Fruit fly (Drosophila melanogaster) Kc167 (cell line): Measurements from ENCODE around the gene Ibf1.

ENCODE experiments used
- Myc ChIP-seq: fragments of >200 bp; optimal IDR thresholded peaks from 2 replicates; lab custom pipeline; 2017; ENCODE audit warnings: missing external identifiers
- Sin3A ChIP-seq: fragments of >200 bp; optimal IDR thresholded peaks from 2 replicates; lab custom pipeline; 2018; ENCODE audit warnings: missing external identifiers
- h ChIP-seq: fragments of >200 bp; optimal IDR thresholded peaks from 3 replicates; lab custom pipeline; 2018; ENCODE audit warnings: missing external identifiers
- insv ChIP-seq: fragments of >200 bp; optimal IDR thresholded peaks from 3 replicates; lab custom pipeline; 2018; ENCODE audit warnings: missing external identifiers
- psq ChIP-seq: fragments of >200 bp; optimal IDR thresholded peaks from 2 replicates; lab custom pipeline; 2017; ENCODE audit warnings: missing external identifiers
- ttk ChIP-seq: sonication (Bioruptor generic); optimal IDR thresholded peaks from 2 replicates; lab custom pipeline; 2017; ENCODE audit warnings: missing external identifiers

Gene Ibf1

dm6 chr3R:9227944-9228343 is 30.8 kb upstream of the Ibf1 start:
- no peak for TF ChIP-seq insv
- no peak for TF ChIP-seq Myc (lab: Kevin White, UChicago)
- no peak for TF ChIP-seq h
- no peak for TF ChIP-seq psq (lab: Kevin White, UChicago)
- no peak for TF ChIP-seq ttk
- TF ChIP-seq Sin3A (lab: Kevin White, UChicago): no peak

- peak; percentile 36 for TF ChIP-seq psq (lab: Kevin White, UChicago)
- no peak for TF ChIP-seq h
Observed at dm6 chr3R:9229075-9229835, 29.5 kb upstream of the Ibf1 start.

DNA sequence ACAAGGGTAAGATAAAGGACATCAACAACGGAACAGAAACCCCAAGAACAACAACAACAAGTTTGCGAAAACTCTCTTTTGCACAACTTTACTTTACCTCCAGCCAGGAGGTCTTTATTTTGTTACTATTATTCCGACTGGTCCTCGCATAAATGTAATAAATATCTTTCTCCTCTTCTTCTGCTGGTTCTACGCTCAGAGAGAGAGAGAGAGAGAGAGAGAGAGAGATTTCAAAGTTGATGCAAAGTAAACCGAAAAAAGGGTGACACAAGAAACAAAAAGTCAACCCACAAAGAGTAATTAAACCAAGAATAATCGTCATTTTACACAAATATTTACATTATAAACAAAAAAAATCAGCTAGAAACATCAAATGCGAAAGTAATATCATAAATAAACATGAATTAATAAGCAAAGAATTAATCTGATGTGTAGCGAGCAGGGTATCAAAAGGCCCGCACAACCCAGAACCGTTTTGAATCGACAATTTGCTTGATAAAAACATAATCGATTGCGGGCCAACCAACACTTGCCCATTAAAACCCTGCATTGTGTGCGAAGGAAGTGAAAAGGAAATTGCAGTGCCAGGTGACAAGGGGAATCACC is 28.7 kb upstream of the Ibf1 start:
- no peak for TF ChIP-seq insv
- no peak for TF ChIP-seq psq (lab: Kevin White, UChicago)
- TF ChIP-seq Sin3A (lab: Kevin White, UChicago): no peak
- no peak for TF ChIP-seq ttk
- no peak for TF ChIP-seq Myc (lab: Kevin White, UChicago)
- TF ChIP-seq h: no peak

DNA sequence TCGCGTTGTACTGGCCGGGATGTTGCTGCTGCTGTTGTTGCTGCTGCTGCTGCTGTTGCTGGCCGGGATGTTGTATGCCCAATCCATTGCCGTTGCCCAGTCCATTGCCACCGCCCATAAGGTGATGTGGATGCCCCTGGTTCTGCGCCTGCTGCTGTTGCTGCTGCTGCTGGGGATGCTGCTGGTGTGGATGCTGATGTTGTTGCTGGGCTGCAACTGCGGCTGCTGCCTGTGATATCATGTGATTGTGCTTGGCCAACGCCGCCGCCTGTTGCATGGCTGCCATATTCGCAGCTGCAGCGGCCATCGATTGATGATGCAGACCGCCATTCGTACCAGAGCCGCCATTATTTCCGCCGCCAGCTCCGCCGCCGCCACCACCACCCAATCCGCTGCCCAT is 26.4 kb upstream of the Ibf1 start:
- no peak for TF ChIP-seq ttk
- no peak for TF ChIP-seq Sin3A (lab: Kevin White, UChicago)

DNA sequence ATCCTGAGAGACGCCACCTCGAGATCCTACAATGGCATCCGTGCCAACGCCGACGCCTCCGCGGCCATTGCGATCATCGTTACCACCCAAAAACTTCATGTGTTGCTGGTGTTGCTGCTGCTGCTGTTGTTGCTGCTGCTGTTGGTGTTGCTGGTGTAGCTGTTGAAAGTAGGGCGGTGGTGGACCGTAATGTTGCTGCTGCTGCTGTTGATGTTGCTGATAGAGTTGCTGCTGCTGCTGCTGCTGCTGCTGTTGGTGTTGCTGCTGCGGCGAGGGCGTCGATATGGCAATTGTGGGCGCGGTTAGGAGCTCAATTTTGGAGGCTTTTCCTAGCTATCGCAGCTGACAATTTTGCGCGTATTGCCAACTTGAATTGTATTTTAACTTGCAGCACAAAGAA is 25.0 kb upstream of the Ibf1 start:
- TF ChIP-seq Sin3A (lab: Kevin White, UChicago): no peak
- TF ChIP-seq Myc (lab: Kevin White, UChicago): no peak
- TF ChIP-seq h: no peak
- TF ChIP-seq insv: no peak
- no peak for TF ChIP-seq ttk
- TF ChIP-seq psq (lab: Kevin White, UChicago): no peak

DNA sequence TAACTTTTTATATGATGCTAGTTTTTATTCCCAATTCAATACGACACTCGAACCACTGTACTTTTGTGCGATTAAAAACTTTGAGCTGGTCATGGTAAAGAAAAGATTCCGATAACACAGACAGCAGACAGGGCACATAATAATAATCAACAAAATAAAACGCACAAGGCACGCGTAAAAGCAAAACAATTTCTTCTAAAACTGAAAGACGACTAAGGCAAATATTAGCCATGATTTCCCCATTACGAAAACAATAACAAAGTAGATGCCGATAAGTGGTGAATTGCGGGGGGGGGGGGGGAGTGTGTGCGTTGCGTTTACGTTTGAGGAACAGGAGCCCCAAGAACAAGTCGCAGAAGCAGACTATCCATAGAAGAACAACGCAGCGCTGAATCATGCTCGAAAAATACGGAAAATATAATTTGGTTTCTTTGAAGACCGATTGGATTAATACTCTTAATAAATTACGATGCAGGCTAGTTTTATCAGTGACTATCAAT is 24.0 kb upstream of the Ibf1 start:
- no peak for TF ChIP-seq Sin3A (lab: Kevin White, UChicago)
- no peak for TF ChIP-seq insv
- no peak for TF ChIP-seq psq (lab: Kevin White, UChicago)
- no peak for TF ChIP-seq Myc (lab: Kevin White, UChicago)
- TF ChIP-seq ttk: no peak
- TF ChIP-seq h: no peak

DNA sequence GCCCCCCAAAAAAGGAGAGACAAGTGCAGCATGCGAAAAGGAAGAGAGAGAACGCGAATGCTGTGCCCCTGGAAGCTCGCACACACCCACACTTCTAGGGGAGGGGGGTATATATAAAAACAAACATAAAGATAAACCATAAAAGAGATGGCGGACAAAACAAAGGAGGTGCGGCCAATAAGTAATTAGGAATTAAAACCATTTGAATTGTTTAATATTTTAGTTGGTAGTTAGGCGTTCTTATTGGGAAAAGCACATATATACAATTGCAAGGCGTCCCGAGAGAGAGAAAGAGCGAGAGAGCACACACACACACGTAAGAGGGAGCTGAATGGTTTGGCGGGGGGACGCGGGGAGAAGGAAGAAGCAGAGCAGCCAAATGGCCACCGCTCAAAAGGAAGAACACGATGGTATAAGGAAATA is 22.7 kb upstream of the Ibf1 start:
- TF ChIP-seq Myc (lab: Kevin White, UChicago): no peak
- TF ChIP-seq Sin3A (lab: Kevin White, UChicago): no peak
- TF ChIP-seq psq (lab: Kevin White, UChicago): peak; percentile 88
- TF ChIP-seq insv: no peak

dm6 chr3R:9236883-9237267 is 21.9 kb upstream of the Ibf1 start:
- no peak for TF ChIP-seq h
- TF ChIP-seq Sin3A (lab: Kevin White, UChicago): no peak
- no peak for TF ChIP-seq ttk

DNA sequence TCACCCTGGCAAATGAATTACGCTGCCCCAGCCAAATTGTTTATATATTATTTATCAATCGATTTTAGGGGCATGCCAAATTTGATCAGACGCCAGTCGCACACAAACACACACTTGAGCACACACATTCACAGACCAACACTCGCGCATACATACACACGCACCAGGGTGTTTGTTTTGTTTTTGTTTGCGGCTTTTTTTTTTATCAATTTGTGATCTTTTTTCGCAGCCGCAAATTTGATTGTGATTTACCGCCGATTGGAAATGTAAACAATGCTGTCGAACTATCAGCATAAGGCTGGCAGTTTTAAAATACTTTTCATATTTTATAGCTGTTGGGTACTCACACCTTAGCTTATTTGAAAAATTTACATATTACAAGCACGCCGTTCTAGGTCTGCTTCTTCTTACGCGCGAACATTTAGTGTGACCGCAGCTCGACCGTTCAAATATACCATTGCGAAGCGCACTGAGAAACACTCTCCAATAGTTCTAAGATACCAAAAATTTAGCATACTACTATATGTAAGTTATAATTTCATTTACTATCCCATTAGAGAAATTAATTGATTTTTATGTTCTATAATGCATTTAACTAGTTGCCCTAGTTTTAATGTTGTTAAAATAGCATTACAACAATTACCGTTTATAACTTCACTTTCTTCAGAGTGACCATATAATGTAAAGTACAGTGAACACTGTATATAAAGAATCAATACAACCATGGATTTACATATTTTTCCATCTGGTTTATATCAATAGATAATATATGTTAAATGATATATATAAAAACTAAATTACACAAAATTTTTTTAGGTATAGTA is 21.3 kb upstream of the Ibf1 start, which contains the start of gene pum:
Gene pum, minus strand, starts transcription at position 415 of the 824 bp plus-strand sequence.
- TF ChIP-seq Sin3A (lab: Kevin White, UChicago) (no peak), Myc (lab: Kevin White, UChicago) (no peak), h (no peak), ttk (no peak), psq (lab: Kevin White, UChicago) (no peak), insv (no peak)

- TF ChIP-seq insv: no peak
- TF ChIP-seq ttk: no peak
- no peak for TF ChIP-seq Sin3A (lab: Kevin White, UChicago)
Observed at dm6 chr3R:9239941-9240400, 18.8 kb upstream of the Ibf1 start.

DNA sequence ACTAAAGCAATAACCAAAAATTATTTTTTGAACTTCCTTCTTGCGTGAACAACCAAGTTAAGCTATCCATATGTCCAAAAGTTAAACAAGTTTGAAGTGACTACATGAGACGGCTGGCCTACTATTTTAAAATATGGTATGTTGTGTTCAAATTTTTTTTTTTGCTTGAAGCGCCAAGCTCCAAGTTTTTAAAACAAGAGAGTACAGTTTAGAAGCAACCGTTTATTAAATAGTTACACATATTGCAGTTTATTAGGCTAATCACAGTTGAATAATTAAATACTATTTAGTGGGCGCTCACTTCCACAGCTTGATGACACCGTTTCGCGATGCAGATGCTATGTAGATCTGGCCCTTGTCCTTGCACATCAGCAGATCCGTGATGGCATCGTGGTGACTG is 18.2 kb upstream of the Ibf1 start, which contains the start of gene D1:
Gene D1, minus strand, starts transcription at position 101 of the 400 bp plus-strand sequence.
- TF ChIP-seq psq (lab: Kevin White, UChicago) (no peak), h (no peak), Sin3A (lab: Kevin White, UChicago) (no peak), ttk (no peak), Myc (lab: Kevin White, UChicago) (no peak), insv (no peak)

dm6 chr3R:9245576-9246200 is 13.1 kb upstream of the Ibf1 start, which contains the start of gene Vps15:
TSS of gene Vps15 (minus strand) at chr3R:9245869.
- TF ChIP-seq h: no peak
- no peak for TF ChIP-seq Myc (lab: Kevin White, UChicago)
- TF ChIP-seq psq (lab: Kevin White, UChicago): no peak
- TF ChIP-seq ttk: no peak
- no peak for TF ChIP-seq insv
- no peak for TF ChIP-seq Sin3A (lab: Kevin White, UChicago)
